Fruit fly (Drosophila melanogaster) whole organism, pupa: ENCODE results near the gene Ccm3.

Source experiments
- CG10348 ChIP-seq: fragments of 200-800 bp; sonication (Bioruptor generic); IDR thresholded peaks from 2 replicates; pipeline ENCODE4 v1.3.6; 2022; ENCODE audit warnings: missing biosample characterization, missing genetic modification characterization
- CG12605 ChIP-seq: fragments of 200-800 bp; sonication (Bioruptor generic); IDR thresholded peaks from 2 replicates; pipeline ENCODE4 v1.3.6; 2022; ENCODE audit warnings: missing biosample characterization, missing genetic modification characterization
- CG13204 ChIP-seq: fragments of 200-800 bp; sonication (Bioruptor generic); optimal IDR thresholded peaks from 2 replicates; lab custom pipeline; 2018; ENCODE audit warnings: missing biosample characterization, mild to moderate bottlenecking, missing genetic modification characterization, moderate library complexity
- CG15710 ChIP-seq: fragments of 200-800 bp; sonication (Bioruptor generic); optimal IDR thresholded peaks from 2 replicates; lab custom pipeline; 2018; ENCODE audit warnings: missing biosample characterization, mild to moderate bottlenecking, missing genetic modification characterization, moderate library complexity
- CG17806 ChIP-seq: fragments of 200-800 bp; sonication (Bioruptor generic); optimal IDR thresholded peaks from 2 replicates; lab custom pipeline; 2018; ENCODE audit warnings: missing biosample characterization, mild to moderate bottlenecking, missing genetic modification characterization, moderate library complexity
- CG32121 ChIP-seq: fragments of 200-800 bp; sonication (Bioruptor generic); IDR thresholded peaks from 2 replicates; pipeline ENCODE4 v1.3.6; 2022; ENCODE audit warnings: missing biosample characterization, missing genetic modification characterization
- CG34367 ChIP-seq: fragments of 200-800 bp; sonication (Bioruptor generic); optimal IDR thresholded peaks from 2 replicates; lab custom pipeline; 2018; ENCODE audit warnings: missing biosample characterization, mild to moderate bottlenecking, missing genetic modification characterization
- CG4496 ChIP-seq: fragments of 200-800 bp; sonication (Bioruptor generic); IDR thresholded peaks from 3 replicates; pipeline ENCODE4 v1.3.6; 2022; ENCODE audit warnings: missing biosample characterization, missing genetic modification characterization
- CG8159 ChIP-seq: fragments of 200-800 bp; sonication (Bioruptor generic); optimal IDR thresholded peaks from 3 replicates; lab custom pipeline; 2018; ENCODE audit warnings: missing biosample characterization, mild to moderate bottlenecking, missing genetic modification characterization, moderate library complexity
- CG8301 ChIP-seq: fragments of 200-800 bp; sonication (Bioruptor generic); optimal IDR thresholded peaks from 2 replicates; lab custom pipeline; 2018; ENCODE audit warnings: missing biosample characterization, mild to moderate bottlenecking, missing genetic modification characterization
- CG9948 ChIP-seq: fragments of 200-800 bp; sonication (Bioruptor generic); optimal IDR thresholded peaks from 2 replicates; lab custom pipeline; 2018; ENCODE audit warnings: missing biosample characterization, mild to moderate bottlenecking, missing genetic modification characterization, moderate library complexity
- D1 ChIP-seq: fragments of 200-800 bp; sonication (Bioruptor generic); optimal IDR thresholded peaks from 2 replicates; lab custom pipeline; 2018; ENCODE audit warnings: missing biosample characterization, mild to moderate bottlenecking, missing genetic modification characterization, moderate library complexity
- EcR ChIP-seq: fragments of 200-800 bp; sonication (Bioruptor generic); optimal IDR thresholded peaks from 3 replicates; lab custom pipeline; 2019; ENCODE audit warnings: missing biosample characterization, missing genetic modification characterization, mild to moderate bottlenecking, moderate library complexity, missing genetic modification reagents
- Ets98B ChIP-seq: fragments of 200-800 bp; sonication (Bioruptor generic); IDR thresholded peaks from 2 replicates; pipeline ENCODE4 v1.3.6; 2022; ENCODE audit warnings: missing biosample characterization, missing genetic modification characterization
- Pif1A ChIP-seq: fragments of 200-800 bp; sonication (Bioruptor generic); optimal IDR thresholded peaks from 3 replicates; lab custom pipeline; 2016; ENCODE audit warnings: missing biosample characterization, missing genetic modification characterization
- Pif1B ChIP-seq: fragments of 200-800 bp; sonication (Bioruptor generic); optimal IDR thresholded peaks from 3 replicates; lab custom pipeline; 2016; ENCODE audit warnings: missing biosample characterization, missing genetic modification characterization
- Snoo ChIP-seq: fragments of 200-800 bp; sonication (Bioruptor generic); optimal IDR thresholded peaks from 3 replicates; lab custom pipeline; 2017; ENCODE audit warnings: missing biosample characterization, mild to moderate bottlenecking, missing genetic modification characterization, inconsistent platforms
- fd96Ca ChIP-seq: fragments of 200-800 bp; sonication (Bioruptor generic); IDR thresholded peaks from 3 replicates; pipeline ENCODE4 v1.3.6; 2022; ENCODE audit warnings: missing biosample characterization, missing genetic modification characterization
- gl ChIP-seq: fragments of 200-800 bp; sonication (Bioruptor generic); optimal IDR thresholded peaks from 2 replicates; lab custom pipeline; 2018; ENCODE audit warnings: missing biosample characterization, mild to moderate bottlenecking, missing genetic modification characterization
- rn ChIP-seq: fragments of 200-800 bp; sonication (Bioruptor generic); IDR thresholded peaks from 2 replicates; pipeline ENCODE4 v1.3.6; 2022; ENCODE audit warnings: missing biosample characterization, missing genetic modification characterization

Gene Ccm3

DNA sequence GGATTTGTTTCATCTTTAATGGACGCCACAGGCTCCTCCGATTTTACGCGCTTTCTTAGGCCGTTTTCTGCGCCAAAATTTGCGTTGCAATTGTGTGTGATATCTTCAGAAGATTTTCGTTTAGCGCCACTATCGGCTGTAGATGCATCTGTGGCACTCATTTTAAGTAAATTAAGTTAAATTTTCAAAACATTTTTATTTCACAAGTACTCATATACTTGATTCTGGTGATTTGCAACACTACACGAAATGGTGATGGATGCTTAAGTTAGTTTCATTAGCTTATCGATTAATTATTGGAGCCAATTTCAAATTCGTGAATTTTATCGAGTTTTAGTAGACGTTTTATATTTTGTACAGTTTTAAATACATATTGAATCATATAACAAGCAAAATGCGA is 8.1 kb upstream of the Ccm3 start, which contains the start of gene CG6171:
Gene CG6171 (minus strand): TSS at position 250 of the 400 bp plus-strand sequence.
- TF ChIP-seq fd96Ca (GFP tag; lab: Robert Waterston, UW) (no peak), CG10348 (GFP tag; lab: Robert Waterston, UW) (no peak), gl (tag; lab: Kevin White, UChicago) (no peak), Pif1B (GFP tag; lab: Kevin White, UChicago) (no peak), Snoo (no peak), CG12605 (GFP tag; lab: Robert Waterston, UW) (no peak), CG4496 (no peak), CG32121 (GFP tag; lab: Robert Waterston, UW) (no peak), CG13204 (GFP tag; lab: Kevin White, UChicago) (no peak), Pif1A (no peak), EcR (GFP tag; lab: Kevin White, UChicago) (no peak), CG17806 (tag; lab: Kevin White, UChicago) (no peak)
- TF ChIP-seq, all 21 proteins: peak for 0

dm6 chr3R:15366839-15367238 is 4.9 kb upstream of the Ccm3 start:
- TF ChIP-seq Pif1A (no peak), Pif1B (GFP tag; lab: Kevin White, UChicago) (no peak), CG15710 (tag; lab: Kevin White, UChicago) (peak; percentile 32), CG4496 (peak; percentile 76; the same call in 2 of the 3 replicates), D1 (no peak), CG8301 (tag; lab: Kevin White, UChicago) (no peak), CG8159 (no peak), fd96Ca (GFP tag; lab: Robert Waterston, UW) (no peak), CG32121 (GFP tag; lab: Robert Waterston, UW) (peak; percentile 62; the same call in 1 of the 2 replicates), CG12605 (GFP tag; lab: Robert Waterston, UW) (peak; percentile 46; the same call in 1 of the 2 replicates), EcR (GFP tag; lab: Kevin White, UChicago) (no peak), CG13204 (GFP tag; lab: Kevin White, UChicago) (no peak), CG34367 (tag; lab: Kevin White, UChicago) (no peak), CG17806 (tag; lab: Kevin White, UChicago) (peak; percentile 55), Snoo (peak; percentile 19), Ets98B (GFP tag; lab: Robert Waterston, UW) (peak; percentile 41), CG9948 (tag; lab: Kevin White, UChicago) (peak; percentile 43)

DNA sequence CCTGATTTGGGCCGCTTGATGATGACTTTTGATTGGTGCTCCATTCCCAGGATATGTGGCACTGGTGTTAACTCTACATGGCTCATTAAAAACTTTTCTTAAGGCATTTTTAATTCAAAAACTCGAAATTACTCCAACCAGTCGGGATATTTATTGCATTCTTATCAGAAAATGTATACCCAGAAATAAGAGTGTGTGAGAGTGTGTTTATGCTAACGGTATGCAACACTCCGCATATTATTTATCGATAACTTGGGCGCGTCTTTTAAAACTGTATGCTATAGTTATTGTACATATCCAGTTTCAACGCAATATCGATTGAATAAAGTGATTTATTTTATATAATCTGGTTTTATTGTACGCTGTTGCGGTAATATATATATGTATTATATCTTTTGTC is 4.3 kb upstream of the Ccm3 start, which contains the start of gene CG34404:
Gene CG34404 (minus strand): TSS at position 189 of the 400 bp plus-strand sequence.
- TF ChIP-seq D1, result no peak
- TF ChIP-seq fd96Ca (GFP tag; lab: Robert Waterston, UW), result no peak
- TF ChIP-seq Pif1A, result no peak
- TF ChIP-seq CG12605 (GFP tag; lab: Robert Waterston, UW), result no peak

dm6 chr3R:15369742-15370141 is 2.0 kb upstream of the Ccm3 start, which contains the start of gene CG14868:
Gene CG14868 (minus strand): TSS chr3R:15369945.
- TF ChIP-seq Pif1A (no peak), gl (tag; lab: Kevin White, UChicago) (no peak), D1 (no peak), CG15710 (tag; lab: Kevin White, UChicago) (no peak), CG34367 (tag; lab: Kevin White, UChicago) (no peak), CG8159 (no peak), CG12605 (GFP tag; lab: Robert Waterston, UW) (no peak), CG4496 (no peak), Snoo (no peak), fd96Ca (GFP tag; lab: Robert Waterston, UW) (no peak), rn (GFP tag; lab: Robert Waterston, UW) (no peak), CG13204 (GFP tag; lab: Kevin White, UChicago) (no peak), Pif1B (GFP tag; lab: Kevin White, UChicago) (no peak)

dm6 chr3R:15374397-15374796 is 2.6 kb downstream of the Ccm3 start, which contains the start of gene Rbp:
Gene Rbp (plus strand): TSS chr3R:15374635.
- TF ChIP-seq CG10348 (GFP tag; lab: Robert Waterston, UW), result no peak
- no peak for TF ChIP-seq Pif1B (GFP tag; lab: Kevin White, UChicago)
- no peak for TF ChIP-seq CG12605 (GFP tag; lab: Robert Waterston, UW)
- TF ChIP-seq CG34367 (tag; lab: Kevin White, UChicago), result no peak
- TF ChIP-seq CG4496, result no peak
- TF ChIP-seq CG15710 (tag; lab: Kevin White, UChicago), result no peak
- no peak for TF ChIP-seq CG17806 (tag; lab: Kevin White, UChicago)
- TF ChIP-seq CG32121 (GFP tag; lab: Robert Waterston, UW), result no peak
- TF ChIP-seq CG9948 (tag; lab: Kevin White, UChicago), result no peak
- TF ChIP-seq Snoo, result no peak
- TF ChIP-seq CG13204 (GFP tag; lab: Kevin White, UChicago), result no peak

DNA sequence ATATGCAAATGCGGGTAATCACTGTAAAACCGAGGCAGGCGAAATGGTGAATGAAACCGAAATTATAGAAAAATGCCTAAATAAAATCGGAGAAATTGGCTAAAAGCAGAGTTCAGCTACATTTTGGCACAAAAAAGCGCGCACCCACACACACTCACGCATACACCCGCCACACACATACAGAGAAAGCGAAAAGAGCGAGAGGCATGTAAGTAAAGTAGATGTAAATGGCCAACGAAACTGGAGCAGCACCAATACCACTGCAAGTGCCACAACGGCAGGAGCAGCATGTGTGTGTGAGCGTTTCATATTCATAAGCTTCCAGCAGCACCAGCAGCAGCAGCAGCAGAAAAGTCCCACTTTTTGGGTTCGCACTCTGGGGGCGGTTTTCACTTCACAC is 3.7 kb downstream of the Ccm3 start:
- TF ChIP-seq CG8159 (no peak), CG15710 (tag; lab: Kevin White, UChicago) (no peak), Pif1B (GFP tag; lab: Kevin White, UChicago) (no peak), Snoo (no peak), gl (tag; lab: Kevin White, UChicago) (no peak), CG32121 (GFP tag; lab: Robert Waterston, UW) (no peak), CG10348 (GFP tag; lab: Robert Waterston, UW) (no peak), rn (GFP tag; lab: Robert Waterston, UW) (no peak), Pif1A (no peak)

- no peak for TF ChIP-seq CG8301 (tag; lab: Kevin White, UChicago)
- TF ChIP-seq CG17806 (tag; lab: Kevin White, UChicago), result no peak
- TF ChIP-seq D1, result no peak
- no peak for TF ChIP-seq CG34367 (tag; lab: Kevin White, UChicago)
- no peak for TF ChIP-seq Pif1A
- peak; percentile 74 for TF ChIP-seq CG12605 (GFP tag; lab: Robert Waterston, UW)
- no peak for TF ChIP-seq CG15710 (tag; lab: Kevin White, UChicago)
- TF ChIP-seq Snoo, result no peak
These were observed 7.3 kb downstream of the Ccm3 start for dm6 chr3R:15379071-15379470.
